Worm (Caenorhabditis elegans): ENCODE results near the gene T01D1.3.

Gene T01D1.3

DNA sequence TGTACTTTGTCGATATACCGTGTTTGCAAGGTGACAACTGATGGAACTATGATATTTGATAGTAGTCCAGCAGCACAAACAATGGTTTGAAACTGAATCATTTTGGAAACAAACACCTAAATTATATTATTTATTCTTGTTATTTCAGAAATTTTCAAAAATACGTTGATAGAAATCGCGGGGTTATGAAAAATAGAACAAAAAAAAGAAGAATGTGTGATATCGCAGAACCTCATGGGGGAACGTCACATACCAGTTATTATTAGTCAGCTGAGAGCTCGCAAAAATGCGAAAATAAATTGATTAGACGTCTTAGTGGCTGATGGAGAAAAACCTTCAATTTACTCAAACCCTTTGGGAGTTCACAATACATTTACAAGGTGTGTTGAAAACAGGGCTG lies 13.2 kb upstream of the T01D1.3 start, which contains the start of gene T01D1.5:
TSS of gene T01D1.5 (minus strand) at position 101 of the 400 bp plus-strand sequence.
- TF ChIP-seq swsn-7 (tag; optimal IDR thresholded peaks at IDR 0.05) = no peak
- no peak for TF ChIP-seq efl-1 (optimal IDR thresholded peaks at IDR 0.05)
- peak in 1 of 2 experiments; percentile 6 for TF ChIP-seq efl-1 (GFP tag; optimal IDR thresholded peaks at IDR 0.05 in 1 of 2)
- TF ChIP-seq aly-2 (tag; optimal IDR thresholded peaks at IDR 0.05) = no peak

ce11 chrII:186504-186903 lies 10.7 kb upstream of the T01D1.3 start, which contains the start of gene T01D1.8:
TSS of gene T01D1.8 (plus strand) at chrII:186739.
- TF ChIP-seq blmp-1 (tag; optimal IDR thresholded peaks at IDR 0.05) (peak; percentile 66), pax-3 (tag; optimal IDR thresholded peaks at IDR 0.05) (no peak)

DNA sequence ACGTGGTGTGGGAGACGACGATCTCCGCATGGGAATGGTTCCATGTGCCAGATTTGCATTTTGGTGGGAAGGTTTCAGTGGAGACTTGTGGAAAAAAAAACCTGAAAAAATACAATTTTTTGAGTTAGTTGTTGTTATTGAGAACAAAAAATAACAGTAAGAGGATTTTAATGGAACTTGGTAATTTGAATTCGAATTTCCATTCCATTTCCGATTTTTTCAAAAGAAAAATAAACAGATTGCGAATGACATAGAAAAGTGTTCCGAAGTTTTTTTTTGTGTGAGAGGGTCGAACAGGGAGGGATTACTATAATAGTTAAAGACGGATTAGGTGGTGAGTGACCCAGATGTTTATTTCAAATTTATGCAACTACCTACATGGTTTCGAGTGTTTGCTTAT lies 3.2 kb upstream of the T01D1.3 start, which contains the start of gene T01D1.4:
TSS of gene T01D1.4 (minus strand) at position 101 of the 400 bp plus-strand sequence.
- TF ChIP-seq elt-2 (tag; optimal IDR thresholded peaks at IDR 0.05) (no peak), blmp-1 (tag; optimal IDR thresholded peaks at IDR 0.05) (no peak), unc-86 (tag; optimal IDR thresholded peaks at IDR 0.05) (no peak), zag-1 (tag; optimal IDR thresholded peaks at IDR 0.05) (no peak), fkh-8 (tag; optimal IDR thresholded peaks at IDR 0.05) (no peak), nhr-12 (tag; optimal IDR thresholded peaks at IDR 0.05) (no peak), ets-5 (GFP tag; IDR thresholded peaks at IDR 0.05) (no peak), mef-2 (tag; optimal IDR thresholded peaks at IDR 0.05) (no peak), hpl-2 (GFP tag; optimal IDR thresholded peaks at IDR 0.05) (no peak)

DNA sequence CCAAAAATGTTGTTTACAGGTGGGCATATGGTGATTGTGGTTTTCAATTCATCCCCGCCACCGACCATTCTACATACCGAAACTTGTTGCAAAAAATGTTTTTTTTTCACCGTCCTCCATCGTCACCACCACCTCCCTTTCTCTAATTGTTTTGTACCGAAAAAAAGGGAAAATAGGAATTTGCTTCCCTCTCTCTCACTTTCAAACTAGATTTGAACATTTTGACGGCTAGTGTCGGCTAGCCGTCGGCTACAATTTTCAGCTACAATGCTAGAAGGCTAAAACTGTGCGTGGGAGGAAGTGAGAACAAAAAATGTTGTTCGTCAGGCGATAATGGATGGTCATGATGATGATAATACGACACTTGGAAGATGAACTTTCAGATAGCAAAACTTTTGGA lies 2.4 kb upstream of the T01D1.3 start:
- no peak for TF ChIP-seq elt-3 (tag; optimal IDR thresholded peaks at IDR 0.05)
- TF ChIP-seq ceh-90 (tag; optimal IDR thresholded peaks at IDR 0.05) = no peak
- TF ChIP-seq fkh-4 (tag; optimal IDR thresholded peaks at IDR 0.05; ENCODE audit: borderline replicate concordance) = no peak
- no peak for TF ChIP-seq irx-1 (tag; optimal IDR thresholded peaks at IDR 0.05)
- no peak for TF ChIP-seq efl-1 (optimal IDR thresholded peaks at IDR 0.05)
- TF ChIP-seq efl-1 (GFP tag; optimal IDR thresholded peaks at IDR 0.05 in 1 of 2) = peak in 1 of 2 experiments; percentile 54
- TF ChIP-seq blmp-1 (tag; optimal IDR thresholded peaks at IDR 0.05) = peak; percentile 80

DNA sequence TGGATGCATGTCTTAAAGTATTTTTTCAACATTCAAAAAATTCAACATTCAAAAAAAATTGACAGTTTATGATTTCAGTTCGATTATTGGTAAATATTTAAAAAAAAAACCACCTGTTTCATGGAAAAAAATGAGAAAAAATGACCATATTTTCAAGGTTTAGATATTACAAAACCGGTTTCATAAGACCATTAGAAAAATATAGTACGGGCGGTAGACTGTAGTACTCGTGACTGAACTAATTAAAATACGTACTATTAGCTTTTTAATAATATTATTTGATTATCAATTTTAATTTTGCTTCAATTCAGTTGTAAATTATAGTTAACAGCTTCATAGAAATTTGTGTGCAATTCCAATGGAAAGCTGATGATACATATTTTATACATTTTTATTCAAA lies 854 bp upstream of the T01D1.3 start:
- TF ChIP-seq nhr-90 (tag; optimal IDR thresholded peaks at IDR 0.05; ENCODE audit: poor library complexity) (no peak), lir-3 (tag; optimal IDR thresholded peaks at IDR 0.05; ENCODE audit: poor library complexity) (no peak), lin-14 (GFP tag; optimal IDR thresholded peaks at IDR 0.05) (peak; percentile 41), elt-3 (tag; optimal IDR thresholded peaks at IDR 0.05) (peak in 1 of 6 experiments; percentile 8), mep-1 (tag; optimal IDR thresholded peaks at IDR 0.05) (no peak), fkh-4 (tag; optimal IDR thresholded peaks at IDR 0.05; ENCODE audit: borderline replicate concordance) (no peak), grh-1 (GFP tag; IDR thresholded peaks at IDR 0.05) (peak; percentile 62), nhr-20 (tag; optimal IDR thresholded peaks at IDR 0.05) (peak; percentile 31), skn-1 (tag; optimal IDR thresholded peaks at IDR 0.05) (no peak), nhr-85 (tag) (peak; percentile 69), nhr-71 (tag; optimal IDR thresholded peaks at IDR 0.05) (peak; percentile 11)

- TF ChIP-seq nhr-19 (GFP tag; conservative IDR thresholded peaks at IDR 0.05) (no peak), C34B4.2 (tag; optimal IDR thresholded peaks at IDR 0.05) (no peak), ceh-8 (GFP tag; optimal IDR thresholded peaks at IDR 0.05) (no peak), unc-62 (GFP tag; optimal IDR thresholded peaks at IDR 0.05) (no peak), rnt-1 (tag; optimal IDR thresholded peaks at IDR 0.05) (no peak), nhr-71 (tag; optimal IDR thresholded peaks at IDR 0.05) (peak; percentile 40), fkh-8 (tag; optimal IDR thresholded peaks at IDR 0.05) (peak; percentile 15), nhr-47 (tag; optimal IDR thresholded peaks at IDR 0.05) (peak; percentile 16), snpc-4 (tag; optimal IDR thresholded peaks at IDR 0.05) (no peak), zag-1 (tag; optimal IDR thresholded peaks at IDR 0.05) (no peak), hlh-4 (tag; optimal IDR thresholded peaks at IDR 0.05) (no peak), F16B12.6 (tag; optimal IDR thresholded peaks at IDR 0.05) (no peak), irx-1 (tag; optimal IDR thresholded peaks at IDR 0.05) (peak; percentile 3)
These were observed 2.1 kb downstream of the T01D1.3 start, which contains the start of gene T01D1.7 for ce11 chrII:173679-174078. TSS of gene T01D1.7 (minus strand) at chrII:173779.

All from whole organism, L1 larva.